Fruit fly (Drosophila melanogaster): ENCODE data around the gene CG5938.

dm6 chr3R:27244412-27244741 is 30.2 kb upstream of the CG5938 start:
- no peak for TF ChIP-seq Abd-B (GFP tag; optimal IDR thresholded peaks at IDR 0.05)
- TF ChIP-seq usp (GFP tag; optimal IDR thresholded peaks at IDR 0.05): no peak
- no peak for TF ChIP-seq dsf (GFP tag; optimal IDR thresholded peaks at IDR 0.05; ENCODE audit: borderline replicate concordance)
- no peak for TF ChIP-seq ey (GFP tag; optimal IDR thresholded peaks at IDR 0.05)
